Fruit fly (Drosophila melanogaster) whole organism, adult: ENCODE results near the gene Dcps.

Source experiments
- CG11617 ChIP-seq: fragments of 200-800 bp; sonication (Bioruptor generic); optimal IDR thresholded peaks from 2 replicates; lab custom pipeline; 2017; ENCODE audit warnings: mild to moderate bottlenecking, missing biosample characterization, missing genetic modification reagents, missing genetic modification characterization
- CG12768 ChIP-seq: fragments of 200-800 bp; sonication (Bioruptor generic); optimal IDR thresholded peaks from 2 replicates; lab custom pipeline; 2017; ENCODE audit warnings: missing biosample characterization, missing genetic modification characterization, mild to moderate bottlenecking, moderate library complexity, missing genetic modification reagents
- CG33017 ChIP-seq: fragments of 200-800 bp; sonication (Bioruptor generic); optimal IDR thresholded peaks from 2 replicates; lab custom pipeline; 2018; ENCODE audit warnings: missing biosample characterization, mild to moderate bottlenecking, missing genetic modification characterization, moderate library complexity
- Crg-1 ChIP-seq: fragments of 200-800 bp; sonication (Bioruptor generic); optimal IDR thresholded peaks from 2 replicates; lab custom pipeline; 2016; ENCODE audit warnings: missing biosample characterization, missing genetic modification characterization
- Hr96 ChIP-seq: fragments of 200-800 bp; sonication (Bioruptor generic); optimal IDR thresholded peaks from 2 replicates; lab custom pipeline; 2016; ENCODE audit warnings: missing biosample characterization, missing genetic modification characterization
- Mnt ChIP-seq: fragments of 200-800 bp; sonication (Bioruptor generic); optimal IDR thresholded peaks from 2 replicates; lab custom pipeline; 2016; ENCODE audit warnings: missing biosample characterization, mild to moderate bottlenecking, missing genetic modification characterization
- cnc ChIP-seq, 2 experiments: fragments of >200 bp; optimal IDR thresholded peaks; 2 replicates each; lab custom pipeline; 2017
- kay ChIP-seq: fragments of 200-800 bp; sonication (Bioruptor generic); peaks from one replicate; lab custom pipeline; 2016; ENCODE audit warnings: missing biosample characterization, missing genetic modification characterization, borderline replicate concordance
- tj ChIP-seq: fragments of 200-800 bp; sonication (Bioruptor generic); optimal IDR thresholded peaks from 3 replicates; lab custom pipeline; 2017; ENCODE audit warnings: missing biosample characterization, mild to moderate bottlenecking, missing genetic modification characterization, moderate library complexity
- toe ChIP-seq: fragments of 200-800 bp; sonication (Bioruptor generic); optimal IDR thresholded peaks from 2 replicates; lab custom pipeline; 2016; ENCODE audit warnings: missing biosample characterization, missing genetic modification characterization

dm6 chr3R:5781462-5781861 lies 26.9 kb upstream of the Dcps start, which contains the start of gene kat-60L1:
- no peak for TF ChIP-seq CG11617 (GFP tag; lab: Kevin White, UChicago)
- no peak for TF ChIP-seq toe (GFP tag; lab: Kevin White, UChicago)
- no peak for TF ChIP-seq Mnt (GFP tag; lab: Kevin White, UChicago)
- TF ChIP-seq tj (GFP tag; lab: Kevin White, UChicago): no peak
- TF ChIP-seq Hr96: no peak
- no peak for TF ChIP-seq CG33017
- TF ChIP-seq kay: no peak
- TF ChIP-seq CG12768 (GFP tag; lab: Kevin White, UChicago): no peak
- TF ChIP-seq cnc (optimal IDR thresholded peaks at IDR 0.05; lab: Kevin White, UChicago): no peak
- no peak for TF ChIP-seq Crg-1
